Worm (Caenorhabditis elegans): ENCODE data around the gene dep-1.

The dep-1 gene

DNA sequence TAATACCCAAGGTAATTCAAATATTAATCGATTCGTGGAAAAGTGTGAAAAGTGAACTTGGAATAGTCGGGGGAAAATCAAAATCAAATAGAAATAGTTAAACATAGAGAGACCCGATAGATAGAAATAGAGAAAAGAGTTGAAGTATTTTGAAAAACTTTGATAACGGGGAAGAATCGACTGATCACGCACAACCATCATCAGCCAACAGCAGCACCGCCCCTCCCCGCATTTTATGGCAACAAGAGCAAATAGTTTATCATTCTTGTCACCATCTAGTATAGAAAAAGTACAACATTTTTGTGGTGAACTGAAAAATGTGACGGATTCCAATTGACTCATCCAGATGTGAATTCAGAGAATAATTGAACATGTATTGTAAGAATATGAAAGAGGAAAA lies 28.0 kb downstream of the dep-1 start:
- TF ChIP-seq lin-35 (GFP tag; optimal IDR thresholded peaks at IDR 0.05), result peak in 1 of 2 experiments; percentile 31
- no peak for TF ChIP-seq efl-1 (optimal IDR thresholded peaks at IDR 0.05)
- TF ChIP-seq efl-1 (GFP tag; optimal IDR thresholded peaks at IDR 0.05 in 1 of 2), result peak in 1 of 2 experiments; percentile 49
- TF ChIP-seq unc-130 (tag; optimal IDR thresholded peaks at IDR 0.05), result no peak
- no peak for TF ChIP-seq dpl-1 (GFP tag; optimal IDR thresholded peaks at IDR 0.05)
- no peak for TF ChIP-seq ceh-82 (tag; optimal IDR thresholded peaks at IDR 0.05)

DNA sequence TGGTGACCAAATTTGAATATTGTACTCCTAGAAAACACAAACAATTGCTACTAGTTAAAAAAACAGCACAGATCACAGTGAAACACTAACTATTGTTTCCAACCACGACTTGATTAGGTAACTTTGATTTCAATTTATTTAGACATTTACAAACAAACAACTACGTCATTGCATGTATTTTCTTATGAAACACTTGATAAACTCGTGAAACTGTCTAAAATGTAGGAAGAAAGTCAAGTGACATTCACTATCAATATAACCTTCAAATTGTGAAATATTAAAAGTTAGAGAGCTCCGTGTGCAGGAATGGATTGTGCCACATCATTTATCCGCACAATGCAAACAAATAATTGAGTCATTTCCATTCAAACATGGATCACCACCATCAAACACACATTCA lies 29.3 kb downstream of the dep-1 start:
- peak in 1 of 2 experiments; percentile 20 for TF ChIP-seq lin-35 (GFP tag; optimal IDR thresholded peaks at IDR 0.05)
- TF ChIP-seq vab-15 (tag; optimal IDR thresholded peaks at IDR 0.05), result no peak
- peak; percentile 1 for TF ChIP-seq hpl-2 (GFP tag; optimal IDR thresholded peaks at IDR 0.05)
- peak; percentile 19 for TF ChIP-seq elt-2 (tag; optimal IDR thresholded peaks at IDR 0.05)

DNA sequence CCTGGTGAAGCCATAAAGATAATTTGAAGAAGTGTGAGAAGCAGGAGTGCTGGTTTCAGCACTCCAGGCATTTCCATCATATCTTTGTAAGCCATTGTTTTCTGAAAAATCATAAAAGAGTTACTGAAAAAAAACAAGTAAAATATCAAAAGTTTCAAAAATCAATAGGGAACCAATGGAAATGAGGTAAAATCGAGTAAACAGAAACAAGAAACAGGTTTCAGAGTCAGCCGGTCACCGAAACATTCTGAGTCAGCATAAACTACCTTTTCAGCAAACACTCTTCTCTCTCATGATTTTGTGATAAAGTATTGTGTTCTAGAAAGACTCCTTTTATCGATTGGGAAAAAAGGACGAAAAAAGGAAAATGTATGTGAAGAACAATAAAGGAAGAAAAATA lies 30.2 kb downstream of the dep-1 start, which contains the start of gene C18E9.9:
Gene C18E9.9, minus strand, starts transcription at position 101 of the 400 bp plus-strand sequence.
- TF ChIP-seq pax-3 (tag; optimal IDR thresholded peaks at IDR 0.05), result no peak
- no peak for TF ChIP-seq ceh-63 (GFP tag; optimal IDR thresholded peaks at IDR 0.05)
- TF ChIP-seq elt-3 (tag; optimal IDR thresholded peaks at IDR 0.05), result no peak
- no peak for TF ChIP-seq C34B4.2 (tag; optimal IDR thresholded peaks at IDR 0.05)
- TF ChIP-seq blmp-1 (tag; optimal IDR thresholded peaks at IDR 0.05), result no peak
- TF ChIP-seq rnt-1 (tag; optimal IDR thresholded peaks at IDR 0.05), result no peak
- TF ChIP-seq ceh-82 (tag; optimal IDR thresholded peaks at IDR 0.05), result no peak
- no peak for TF ChIP-seq unc-30 (tag; optimal IDR thresholded peaks at IDR 0.05)
- no peak for TF ChIP-seq alr-1 (tag; optimal IDR thresholded peaks at IDR 0.05; ENCODE audit: borderline replicate concordance)
- no peak for TF ChIP-seq hlh-17 (GFP tag; optimal IDR thresholded peaks at IDR 0.05; ENCODE audit: borderline replicate concordance)
- TF ChIP-seq mef-2 (tag; optimal IDR thresholded peaks at IDR 0.05), result no peak
- TF ChIP-seq egl-27 (tag; optimal IDR thresholded peaks at IDR 0.05), result no peak

DNA sequence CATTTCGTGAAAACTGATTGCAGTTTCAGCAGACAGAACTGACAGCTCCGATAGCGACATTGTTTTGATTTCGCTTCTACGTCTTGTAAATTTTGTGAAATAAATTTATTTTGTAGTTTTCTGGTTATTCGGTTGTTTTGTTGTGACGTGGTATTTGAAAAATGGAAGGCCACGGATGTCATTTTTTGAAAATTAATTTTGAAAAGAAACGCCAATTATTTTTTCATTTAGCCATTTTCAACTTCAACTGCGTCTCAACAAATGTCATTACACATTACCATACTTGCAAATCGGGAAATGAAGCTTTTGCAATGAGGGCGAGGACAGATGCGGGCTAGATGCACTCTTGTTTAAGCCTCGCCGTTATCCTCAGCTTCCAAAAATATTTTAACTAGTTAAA lies 31.6 kb downstream of the dep-1 start, which contains the start of gene C18E9.8:
Gene C18E9.8, minus strand, starts transcription at position 101 of the 400 bp plus-strand sequence.
- TF ChIP-seq unc-86 (tag; optimal IDR thresholded peaks at IDR 0.05) (no peak), nhr-28 (tag; optimal IDR thresholded peaks at IDR 0.05) (no peak), ama-1 (optimal IDR thresholded peaks at IDR 0.05) (peak; percentile 32), blmp-1 (tag; optimal IDR thresholded peaks at IDR 0.05) (no peak), skn-1 (tag; optimal IDR thresholded peaks at IDR 0.05) (no peak), ztf-4 (tag; optimal IDR thresholded peaks at IDR 0.05) (no peak), lin-35 (GFP tag; optimal IDR thresholded peaks at IDR 0.05) (peak in 1 of 2 experiments; percentile 9)

DNA sequence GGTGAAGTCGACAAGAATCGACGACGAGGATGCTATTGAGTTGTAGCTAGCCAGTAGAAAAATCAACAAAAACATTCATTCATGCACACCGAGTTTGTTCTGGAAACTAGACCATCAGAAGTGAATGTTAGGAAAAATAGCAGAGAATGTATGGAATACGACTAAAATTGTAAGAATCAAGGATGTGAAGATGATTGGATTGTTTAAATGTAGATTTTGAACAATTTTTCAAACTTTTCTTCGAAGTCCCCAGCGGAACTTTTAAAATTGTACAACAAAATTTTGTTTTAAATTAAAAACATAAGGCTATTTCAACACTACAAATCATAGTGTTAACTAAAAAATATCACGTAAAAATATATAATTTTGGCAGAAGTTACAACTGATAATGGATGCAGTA lies 36.9 kb downstream of the dep-1 start, which contains the start of gene C18E9.7:
Gene C18E9.7, minus strand, starts transcription at position 101 of the 400 bp plus-strand sequence.
- TF ChIP-seq lin-39 (tag; optimal IDR thresholded peaks at IDR 0.05) (no peak), nhr-19 (GFP tag; conservative IDR thresholded peaks at IDR 0.05) (no peak), aly-2 (tag; optimal IDR thresholded peaks at IDR 0.05) (no peak), rnt-1 (tag; optimal IDR thresholded peaks at IDR 0.05) (no peak), mab-9 (GFP tag; IDR thresholded peaks at IDR 0.05) (no peak), mdl-1 (tag; optimal IDR thresholded peaks at IDR 0.05) (no peak), sup-37 (GFP tag; optimal IDR thresholded peaks at IDR 0.05) (no peak), grh-1 (GFP tag; IDR thresholded peaks at IDR 0.05) (no peak), jun-1 (tag; optimal IDR thresholded peaks at IDR 0.05) (no peak), lin-35 (GFP tag; optimal IDR thresholded peaks at IDR 0.05) (no peak), nhr-47 (tag; optimal IDR thresholded peaks at IDR 0.05) (no peak), C16A3.4 (tag; optimal IDR thresholded peaks at IDR 0.05) (no peak)

All from whole organism, L1 larva.